Worm (Caenorhabditis elegans) whole organism, L4 larva: Measurements from ENCODE around the gene F17E9.15.

Experiments used
- F10B5.3 ChIP-seq: sonication (generic microtip); optimal IDR thresholded peaks from 2 replicates; lab custom pipeline; 2016; ENCODE audit warnings: mild to moderate bottlenecking, missing genetic modification characterization, missing compliant biosample characterization
- F49E8.2 ChIP-seq: sonication (generic microtip); optimal IDR thresholded peaks from 2 replicates; lab custom pipeline; 2016; ENCODE audit warnings: missing compliant biosample characterization, mild to moderate bottlenecking, missing genetic modification characterization, borderline replicate concordance
- R02D3.7 ChIP-seq: fragments of 150-350 bp; sonication (generic microtip); optimal IDR thresholded peaks from 3 replicates; lab custom pipeline; 2014; ENCODE audit warnings: missing biosample characterization, missing genetic modification characterization
- Y5F2A.4 ChIP-seq: fragments of 200-800 bp; sonication (Bioruptor generic); optimal IDR thresholded peaks from 2 replicates; lab custom pipeline; 2018; ENCODE audit warnings: mild to moderate bottlenecking, missing genetic modification characterization, missing compliant biosample characterization
- Y75B8A.6 ChIP-seq: fragments of 200-800 bp; sonication (Bioruptor generic); IDR thresholded peaks from 2 replicates; pipeline ENCODE4 v1.3.6; 2022; ENCODE audit warnings: missing genetic modification reagents, missing genetic modification characterization, missing compliant biosample characterization
- aha-1 ChIP-seq: fragments of 150-350 bp; peaks from one replicate; lab custom pipeline; 2014; ENCODE audit warnings: missing biosample characterization, missing genetic modification characterization
- aly-2 ChIP-seq: sonication (generic microtip); optimal IDR thresholded peaks from 2 replicates; lab custom pipeline; 2018; ENCODE audit warnings: missing biosample characterization, missing genetic modification characterization
- ama-1 ChIP-seq: fragments of 150-350 bp; optimal IDR thresholded peaks from 2 replicates; lab custom pipeline; 2014; ENCODE audit warnings: inconsistent platforms, mixed read lengths
- ces-1 ChIP-seq: fragments of 150-350 bp; sonication (generic microtip); optimal IDR thresholded peaks from 4 replicates; lab custom pipeline; 2014; ENCODE audit warnings: missing biosample characterization, missing genetic modification reagents, missing genetic modification characterization
- daf-16 ChIP-seq, 3 experiments: sonication (generic microtip); optimal IDR thresholded peaks; 2 replicates each; lab custom pipeline; 2016 to 2017; ENCODE audit warnings: missing genetic modification characterization in 3 of 3, missing genetic modification reagents in 3 of 3, mild to moderate bottlenecking in 2 of 3, missing compliant biosample characterization in 2 of 3, missing biosample characterization in 1 of 3, moderate library complexity in 1 of 3
- daf-8 ChIP-seq: fragments of 200-800 bp; sonication (Bioruptor generic); IDR thresholded peaks from 2 replicates; pipeline ENCODE4 v1.3.6; 2022; ENCODE audit warnings: missing genetic modification characterization, missing compliant biosample characterization
- dmd-6 ChIP-seq: fragments of 200-800 bp; sonication (Bioruptor generic); IDR thresholded peaks from 2 replicates; pipeline ENCODE4 v1.3.6; 2022; ENCODE audit warnings: missing genetic modification reagents, missing genetic modification characterization, missing compliant biosample characterization
- dmd-9 ChIP-seq: fragments of 200-800 bp; sonication (Bioruptor generic); IDR thresholded peaks from 2 replicates; pipeline ENCODE4 v1.3.6; 2022; ENCODE audit warnings: missing genetic modification reagents, missing genetic modification characterization, missing compliant biosample characterization
- dpl-1 ChIP-seq: fragments of 150-350 bp; optimal IDR thresholded peaks from 2 replicates; lab custom pipeline; 2014; ENCODE audit warnings: missing biosample characterization, missing genetic modification reagents, missing genetic modification characterization
- egl-43 ChIP-seq: fragments of 200-800 bp; sonication (Bioruptor generic); IDR thresholded peaks from 2 replicates; pipeline ENCODE4 v1.3.6; 2022; ENCODE audit warnings: missing genetic modification reagents, missing genetic modification characterization, missing compliant biosample characterization
- fkh-10 ChIP-seq: fragments of 150-350 bp; optimal IDR thresholded peaks from 2 replicates; lab custom pipeline; 2014; ENCODE audit warnings: missing biosample characterization, missing genetic modification reagents, missing genetic modification characterization
- hlh-11 ChIP-seq: fragments of 200-800 bp; sonication (Bioruptor generic); optimal IDR thresholded peaks from 2 replicates; lab custom pipeline; 2018; ENCODE audit warnings: mild to moderate bottlenecking, missing genetic modification characterization, missing compliant biosample characterization
- hmg-1.1 ChIP-seq: fragments of 200-800 bp; sonication (Bioruptor generic); IDR thresholded peaks from 2 replicates; pipeline ENCODE4 v1.3.6; 2022; ENCODE audit warnings: missing genetic modification reagents, missing genetic modification characterization, missing compliant biosample characterization
- jun-1 ChIP-seq: fragments of 150-350 bp; optimal IDR thresholded peaks from 2 replicates; lab custom pipeline; 2014; ENCODE audit warnings: missing biosample characterization, missing genetic modification reagents, missing genetic modification characterization
- lin-1 ChIP-seq: fragments of 200-800 bp; sonication (Bioruptor generic); IDR thresholded peaks from 2 replicates; pipeline ENCODE4 v1.3.6; 2022; ENCODE audit warnings: missing genetic modification reagents, missing genetic modification characterization, missing compliant biosample characterization
- lin-13 ChIP-seq: fragments of 150-350 bp; optimal IDR thresholded peaks from 2 replicates; lab custom pipeline; 2014; ENCODE audit warnings: missing biosample characterization, missing genetic modification reagents, missing genetic modification characterization
- lin-29 ChIP-seq: fragments of 200-800 bp; sonication (Bioruptor generic); IDR thresholded peaks from 2 replicates; pipeline ENCODE4 v1.3.6; 2022; ENCODE audit warnings: missing genetic modification reagents, missing genetic modification characterization, missing compliant biosample characterization
- lin-38 ChIP-seq: fragments of 200-800 bp; sonication (Bioruptor generic); IDR thresholded peaks from 2 replicates; pipeline ENCODE4 v1.3.6; 2022; ENCODE audit warnings: missing genetic modification reagents, missing genetic modification characterization, missing compliant biosample characterization
- madf-9 ChIP-seq: fragments of 200-800 bp; sonication (Bioruptor generic); conservative IDR thresholded peaks from 2 replicates; pipeline ENCODE4 v1.3.6; 2022; ENCODE audit warnings: missing genetic modification reagents, missing genetic modification characterization, missing compliant biosample characterization
- mdl-1 ChIP-seq, 2 experiments: fragments of 150-350 bp in 1 of 2; sonication (generic microtip) in 1 of 2; optimal IDR thresholded peaks; 2 replicates each; lab custom pipeline; 2014 to 2017; ENCODE audit warnings: missing biosample characterization in 2 of 2, missing genetic modification characterization in 2 of 2
- nhr-237 ChIP-seq: sonication (generic microtip); optimal IDR thresholded peaks from 2 replicates; lab custom pipeline; 2017; ENCODE audit warnings: missing biosample characterization, missing genetic modification characterization
- nhr-41 ChIP-seq: fragments of 200-800 bp; sonication (Bioruptor generic); IDR thresholded peaks from 2 replicates; pipeline ENCODE4 v1.3.6; 2022; ENCODE audit warnings: missing genetic modification reagents, missing genetic modification characterization, missing compliant biosample characterization
- nhr-42 ChIP-seq: fragments of 200-800 bp; sonication (Bioruptor generic); IDR thresholded peaks from 2 replicates; pipeline ENCODE4 v1.3.6; 2022; ENCODE audit warnings: missing genetic modification characterization, missing compliant biosample characterization
- nhr-6 ChIP-seq: fragments of 150-350 bp; optimal IDR thresholded peaks from 2 replicates; lab custom pipeline; 2014; ENCODE audit warnings: missing biosample characterization, missing genetic modification characterization
- nhr-76 ChIP-seq: fragments of 150-350 bp; optimal IDR thresholded peaks from 2 replicates; lab custom pipeline; 2014; ENCODE audit warnings: missing biosample characterization, missing genetic modification characterization
- nhr-77 ChIP-seq: fragments of 150-350 bp; optimal IDR thresholded peaks from 2 replicates; lab custom pipeline; 2014; ENCODE audit warnings: missing biosample characterization, missing genetic modification characterization
- pqm-1 ChIP-seq: sonication (generic microtip); optimal IDR thresholded peaks from 2 replicates; lab custom pipeline; 2017; ENCODE audit warnings: missing biosample characterization, missing genetic modification characterization
- saeg-2 ChIP-seq: fragments of 200-800 bp; sonication (Bioruptor generic); IDR thresholded peaks from 2 replicates; pipeline ENCODE4 v1.3.6; 2022; ENCODE audit warnings: missing genetic modification reagents, missing genetic modification characterization, missing compliant biosample characterization
- sdz-12 ChIP-seq: fragments of 200-800 bp; sonication (Bioruptor generic); optimal IDR thresholded peaks from 2 replicates; lab custom pipeline; 2018; ENCODE audit warnings: mild to moderate bottlenecking, missing genetic modification characterization, missing compliant biosample characterization
- set-16 ChIP-seq: fragments of 200-800 bp; sonication (Bioruptor generic); IDR thresholded peaks from 2 replicates; pipeline ENCODE4 v1.3.6; 2022; ENCODE audit warnings: missing genetic modification reagents, missing genetic modification characterization, missing compliant biosample characterization
- snpc-4 ChIP-seq: fragments of 150-350 bp; optimal IDR thresholded peaks from 2 replicates; lab custom pipeline; 2014; ENCODE audit warnings: missing biosample characterization, missing genetic modification characterization
- spr-3 ChIP-seq: fragments of 200-800 bp; sonication (Bioruptor generic); optimal IDR thresholded peaks from 2 replicates; lab custom pipeline; 2018; ENCODE audit warnings: mild to moderate bottlenecking, missing genetic modification characterization, missing compliant biosample characterization
- tra-1 ChIP-seq: fragments of 200-800 bp; sonication (Bioruptor generic); IDR thresholded peaks from 2 replicates; pipeline ENCODE4 v1.3.6; 2022; ENCODE audit warnings: missing genetic modification reagents, missing genetic modification characterization, missing compliant biosample characterization
- unc-39 ChIP-seq: sonication (generic microtip); optimal IDR thresholded peaks from 2 replicates; lab custom pipeline; 2017; ENCODE audit warnings: missing biosample characterization, missing genetic modification characterization
- unc-62 ChIP-seq, 3 experiments: fragments of 150-350 bp in 1 of 3; sonication (generic microtip); optimal IDR thresholded peaks in 2 of 3; peaks in 1 of 3; 1 replicate in 1 of 3; 2 replicates in 2 of 3; lab custom pipeline; 2014 to 2017; ENCODE audit warnings: missing biosample characterization in 3 of 3, missing genetic modification characterization in 3 of 3, missing genetic modification reagents in 3 of 3, missing genotype in 1 of 3
- vab-7 ChIP-seq: fragments of 200-800 bp; sonication (Bioruptor generic); IDR thresholded peaks from 2 replicates; pipeline ENCODE4 v1.3.6; 2022; ENCODE audit warnings: missing genetic modification reagents, missing genetic modification characterization, missing compliant biosample characterization
- zag-1 ChIP-seq: fragments of 150-350 bp; optimal IDR thresholded peaks from 2 replicates; lab custom pipeline; 2014; ENCODE audit warnings: missing biosample characterization, missing genetic modification characterization
- zip-11 ChIP-seq: fragments of 200-800 bp; sonication (Bioruptor generic); IDR thresholded peaks from 2 replicates; pipeline ENCODE4 v1.3.6; 2022; ENCODE audit warnings: missing genetic modification characterization, missing compliant biosample characterization

The F17E9.15 gene

DNA sequence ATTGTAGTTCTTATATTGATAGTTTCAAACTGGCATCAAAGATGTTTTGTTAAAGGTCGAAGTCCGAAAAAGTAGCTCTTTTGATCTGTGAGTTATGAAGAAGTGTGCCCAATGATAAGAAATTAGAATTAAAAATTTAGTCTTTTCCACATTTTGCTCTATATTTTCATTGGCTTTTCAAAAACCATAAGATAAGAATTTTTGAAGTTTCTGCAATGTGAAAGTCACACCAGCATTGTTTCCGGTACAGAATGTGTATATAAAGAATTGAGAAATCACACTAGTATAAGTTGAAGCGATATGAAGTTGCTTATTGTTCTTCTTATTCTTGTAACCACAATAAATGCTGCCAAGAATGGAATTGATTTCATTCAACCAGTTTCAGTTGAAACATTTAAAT lies 14.7 kb upstream of the F17E9.15 start, which contains the start of gene lys-10:
lys-10 (plus strand) TSS at position 301 of the 400 bp plus-strand sequence.
- TF ChIP-seq pqm-1 (tag; lab: Kevin White, UChicago) (no peak), aly-2 (tag; lab: Kevin White, UChicago) (no peak), lin-38 (GFP tag; lab: Robert Waterston, UW) (no peak)

DNA sequence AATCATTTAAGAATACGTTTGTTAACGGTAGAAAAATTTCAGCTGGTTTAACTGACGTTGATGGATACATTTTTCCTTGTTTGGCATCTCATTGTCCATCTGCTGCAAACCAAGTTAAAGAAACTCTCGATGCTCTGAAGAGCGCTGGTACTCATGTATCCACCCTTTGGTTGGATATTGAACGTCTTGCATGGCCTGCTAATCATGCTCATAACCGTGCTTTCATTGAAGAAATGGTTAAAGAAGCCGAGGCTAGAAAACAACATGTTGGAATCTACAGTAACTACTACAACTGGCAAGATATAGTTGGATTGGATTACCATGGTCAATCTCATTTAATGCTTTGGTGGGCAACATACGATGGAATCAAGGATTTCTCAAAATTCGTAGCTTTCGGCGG lies 14.2 kb upstream of the F17E9.15 start:
- TF ChIP-seq unc-62 (GFP tag; optimal IDR thresholded peaks at IDR 0.05 in 1 of 2; lab: Kevin White, UChicago) (peak in 1 of 2 experiments; percentile 97), unc-62 (tag; optimal IDR thresholded peaks at IDR 0.05; lab: Kevin White, UChicago) (no peak), saeg-2 (GFP tag; lab: Robert Waterston, UW) (no peak), zip-11 (GFP tag; lab: Robert Waterston, UW) (no peak), egl-43 (GFP tag; lab: Robert Waterston, UW) (no peak)

DNA sequence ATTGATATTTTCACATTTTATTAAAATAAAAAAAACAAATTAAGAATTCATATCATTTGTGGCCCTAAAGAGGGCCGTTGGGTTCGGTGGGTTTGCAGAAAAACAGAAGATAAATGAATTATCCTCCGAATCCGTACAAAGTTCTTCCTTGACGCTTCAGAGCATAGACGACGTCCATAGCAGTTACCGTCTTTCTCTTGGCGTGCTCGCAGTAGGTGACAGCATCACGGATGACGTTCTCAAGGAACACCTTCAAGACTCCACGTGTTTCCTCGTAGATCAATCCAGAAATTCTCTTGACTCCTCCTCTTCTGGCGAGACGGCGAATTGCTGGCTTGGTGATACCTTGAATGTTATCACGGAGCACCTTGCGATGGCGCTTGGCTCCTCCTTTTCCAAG lies 13.7 kb upstream of the F17E9.15 start:
- TF ChIP-seq vab-7 (GFP tag; lab: Robert Waterston, UW) (no peak), lin-29 (GFP tag; lab: Robert Waterston, UW) (no peak)

DNA sequence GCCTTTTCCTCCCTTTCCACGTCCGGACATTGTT lies 13.4 kb upstream of the F17E9.15 start, which contains the start of gene his-31:
his-31 (minus strand) TSS at position 30 of the 34 bp plus-strand sequence.
- TF ChIP-seq nhr-77, result no peak
- no peak for TF ChIP-seq daf-8 (GFP tag; lab: Robert Waterston, UW)
- no peak for TF ChIP-seq unc-39 (tag; lab: Kevin White, UChicago)
- no peak for TF ChIP-seq hlh-11 (tag; lab: Kevin White, UChicago)
- TF ChIP-seq zag-1 (tag; lab: Kevin White, UChicago), result no peak
- TF ChIP-seq ama-1 (lab: Kevin White, UChicago), result no peak
- no peak for TF ChIP-seq nhr-76
- TF ChIP-seq F10B5.3 (tag; lab: Kevin White, UChicago), result no peak
- no peak for TF ChIP-seq R02D3.7 (tag; lab: Kevin White, UChicago)
- no peak for TF ChIP-seq jun-1 (tag; lab: Kevin White, UChicago)
- no peak for TF ChIP-seq nhr-41 (GFP tag; lab: Robert Waterston, UW)
- no peak for TF ChIP-seq lin-1 (GFP tag; lab: Robert Waterston, UW)
- TF ChIP-seq dmd-6 (GFP tag; lab: Robert Waterston, UW), result no peak
- no peak for TF ChIP-seq set-16 (GFP tag; lab: Robert Waterston, UW)
- TF ChIP-seq tra-1, result no peak
- TF ChIP-seq daf-16 (GFP tag; optimal IDR thresholded peaks at IDR 0.05; lab: Kevin White, UChicago), result no peak
- TF ChIP-seq daf-16 (tag; optimal IDR thresholded peaks at IDR 0.05; lab: Kevin White, UChicago), result no peak
- no peak for TF ChIP-seq sdz-12 (GFP tag; lab: Kevin White, UChicago)
- TF ChIP-seq, all 104 proteins: peak for 0

DNA sequence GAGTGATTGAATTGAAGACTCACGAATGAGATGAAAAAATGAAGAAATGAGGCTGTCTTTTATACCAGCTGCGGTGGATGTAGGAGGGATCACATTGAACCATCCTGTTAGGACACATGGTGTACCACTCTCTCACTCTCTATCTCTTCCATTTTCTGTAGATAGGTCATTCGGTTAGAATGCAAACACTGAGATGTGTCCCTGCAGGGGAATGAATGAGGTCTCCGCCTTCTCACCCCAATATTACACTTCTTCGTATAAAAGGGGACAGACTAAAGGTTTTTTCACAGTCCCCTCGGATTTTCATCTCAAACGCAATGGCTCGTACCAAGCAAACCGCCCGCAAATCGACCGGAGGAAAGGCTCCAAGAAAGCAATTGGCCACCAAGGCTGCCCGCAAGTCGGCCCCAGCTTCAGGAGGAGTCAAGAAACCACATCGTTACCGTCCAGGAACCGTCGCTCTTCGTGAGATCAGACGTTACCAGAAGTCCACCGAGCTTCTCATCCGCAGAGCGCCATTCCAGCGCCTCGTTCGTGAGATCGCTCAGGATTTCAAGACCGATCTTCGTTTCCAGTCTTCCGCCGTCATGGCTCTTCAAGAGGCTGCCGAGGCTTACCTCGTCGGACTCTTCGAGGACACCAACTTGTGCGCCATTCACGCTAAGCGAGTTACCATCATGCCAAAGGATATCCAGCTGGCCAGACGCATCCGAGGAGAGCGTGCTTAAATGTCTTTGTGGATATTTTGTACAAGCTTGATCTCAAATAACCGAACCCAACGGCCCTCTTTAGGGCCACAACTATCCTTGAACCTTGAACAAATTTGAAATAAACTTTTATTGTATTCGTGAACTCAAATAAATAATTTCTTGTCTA lies 13.0 kb upstream of the F17E9.15 start, which contains the start of gene his-32:
his-32 (plus strand) TSS at position 318 of the 876 bp plus-strand sequence.
- TF ChIP-seq spr-3 (GFP tag; lab: Kevin White, UChicago) (no peak), madf-9 (no peak), aha-1 (tag; lab: Kevin White, UChicago) (peak; percentile 15), Y75B8A.6 (no peak), ama-1 (lab: Kevin White, UChicago) (no peak), Y5F2A.4 (GFP tag; lab: Kevin White, UChicago) (no peak), fkh-10 (GFP tag; lab: Kevin White, UChicago) (no peak), mdl-1 (tag; optimal IDR thresholded peaks at IDR 0.05; lab: Kevin White, UChicago) (no peak), jun-1 (tag; lab: Kevin White, UChicago) (no peak), snpc-4 (tag; lab: Kevin White, UChicago) (no peak), hmg-1.1 (GFP tag; lab: Robert Waterston, UW) (no peak), pqm-1 (tag; lab: Kevin White, UChicago) (no peak), nhr-237 (tag; lab: Kevin White, UChicago) (no peak), F49E8.2 (no peak), nhr-42 (GFP tag; lab: Robert Waterston, UW) (no peak), ces-1 (GFP tag; lab: Kevin White, UChicago) (no peak), nhr-6 (tag; lab: Kevin White, UChicago) (peak; percentile 85), daf-8 (GFP tag; lab: Robert Waterston, UW) (no peak), lin-13 (GFP tag; lab: Kevin White, UChicago) (no peak), set-16 (GFP tag; lab: Robert Waterston, UW) (peak; percentile 78; the same call in 1 of the 2 replicates), dpl-1 (GFP tag; lab: Kevin White, UChicago) (peak; percentile 0), dmd-9 (GFP tag; lab: Robert Waterston, UW) (no peak), hlh-11 (tag; lab: Kevin White, UChicago) (no peak), saeg-2 (GFP tag; lab: Robert Waterston, UW) (no peak)
